Worm (Caenorhabditis elegans) whole organism, L2 larva: ENCODE results near the gene F08F8.6.

Source experiments
- C34F6.9 ChIP-seq: fragments of 150-350 bp; optimal IDR thresholded peaks from 2 replicates; lab custom pipeline; 2014; ENCODE audit warnings: missing biosample characterization, missing genetic modification characterization
- F13H6.1 ChIP-seq: sonication (generic microtip); optimal IDR thresholded peaks from 2 replicates; lab custom pipeline; 2016; ENCODE audit warnings: missing genetic modification characterization, missing compliant biosample characterization
- R02D3.7 ChIP-seq: fragments of 150-350 bp; optimal IDR thresholded peaks from 2 replicates; lab custom pipeline; 2014; ENCODE audit warnings: missing biosample characterization, missing genetic modification characterization
- Y55F3AM.14 ChIP-seq: fragments of 200-800 bp; sonication (Bioruptor generic); optimal IDR thresholded peaks from 2 replicates; lab custom pipeline; 2018; ENCODE audit warnings: mild to moderate bottlenecking, missing genetic modification characterization, missing compliant biosample characterization
- ZK546.5 ChIP-seq: sonication (generic microtip); optimal IDR thresholded peaks from 2 replicates; lab custom pipeline; 2017; ENCODE audit warnings: missing biosample characterization, missing genetic modification characterization
- alr-1 ChIP-seq: fragments of 150-350 bp; optimal IDR thresholded peaks from 2 replicates; lab custom pipeline; 2014; ENCODE audit warnings: missing biosample characterization, missing genetic modification characterization
- aly-2 ChIP-seq: fragments of 150-350 bp; optimal IDR thresholded peaks from 2 replicates; lab custom pipeline; 2014; ENCODE audit warnings: missing biosample characterization, missing genetic modification characterization
- ama-1 ChIP-seq: fragments of 150-350 bp; optimal IDR thresholded peaks from 2 replicates; lab custom pipeline; 2018; ENCODE audit warnings: inconsistent platforms
- blmp-1 ChIP-seq: sonication (generic microtip); optimal IDR thresholded peaks from 2 replicates; lab custom pipeline; 2017; ENCODE audit warnings: missing genetic modification characterization, mild to moderate bottlenecking, missing compliant biosample characterization, antibody characterized with exemption, moderate library complexity; ENCODE audit not compliant: insufficient read depth
- ceh-16 ChIP-seq: fragments of 150-350 bp; optimal IDR thresholded peaks from 2 replicates; lab custom pipeline; 2014; ENCODE audit warnings: missing biosample characterization, missing genetic modification characterization
- crh-2 ChIP-seq: sonication (generic microtip); optimal IDR thresholded peaks from 2 replicates; lab custom pipeline; 2017; ENCODE audit warnings: missing biosample characterization, missing genetic modification characterization
- dmd-4 ChIP-seq: sonication (generic microtip); optimal IDR thresholded peaks from 2 replicates; lab custom pipeline; 2017; ENCODE audit warnings: missing biosample characterization, missing genetic modification characterization
- egl-27 ChIP-seq: sonication (generic microtip); optimal IDR thresholded peaks from 3 replicates; lab custom pipeline; 2017; ENCODE audit warnings: missing biosample characterization, missing genetic modification reagents, missing genetic modification characterization
- elt-1 ChIP-seq: fragments of 150-350 bp; optimal IDR thresholded peaks from 2 replicates; lab custom pipeline; 2014; ENCODE audit warnings: missing biosample characterization, missing genetic modification characterization
- elt-3 ChIP-seq: sonication (generic microtip); optimal IDR thresholded peaks from 2 replicates; lab custom pipeline; 2017; ENCODE audit warnings: missing biosample characterization, missing genetic modification characterization
- fos-1 ChIP-seq: fragments of 150-350 bp; optimal IDR thresholded peaks from 2 replicates; lab custom pipeline; 2014; ENCODE audit warnings: missing biosample characterization, missing genetic modification characterization
- gmeb-1 ChIP-seq: fragments of 150-350 bp; optimal IDR thresholded peaks from 2 replicates; lab custom pipeline; 2014; ENCODE audit warnings: missing biosample characterization, missing genetic modification characterization
- lin-13 ChIP-seq: fragments of 150-350 bp; optimal IDR thresholded peaks from 2 replicates; lab custom pipeline; 2014; ENCODE audit warnings: missing biosample characterization, missing genetic modification reagents, missing genetic modification characterization
- lin-39 ChIP-seq: fragments of 150-350 bp; optimal IDR thresholded peaks from 2 replicates; lab custom pipeline; 2014; ENCODE audit warnings: missing biosample characterization, missing genetic modification reagents, missing genetic modification characterization
- lsy-2 ChIP-seq, 2 experiments: fragments of 150-350 bp in 1 of 2; sonication (generic microtip) in 1 of 2; optimal IDR thresholded peaks; 2 replicates each; lab custom pipeline; 2014 to 2017; ENCODE audit warnings: missing biosample characterization in 2 of 2, missing genetic modification characterization in 2 of 2
- mab-5 ChIP-seq: fragments of 150-350 bp; optimal IDR thresholded peaks from 2 replicates; lab custom pipeline; 2014; ENCODE audit warnings: missing biosample characterization, missing genetic modification characterization
- mbf-1 ChIP-seq: sonication (generic microtip); optimal IDR thresholded peaks from 2 replicates; lab custom pipeline; 2017; ENCODE audit warnings: missing biosample characterization, missing genetic modification characterization
- mdl-1 ChIP-seq, 2 experiments: fragments of 150-350 bp in 1 of 2; sonication (generic microtip) in 1 of 2; optimal IDR thresholded peaks; 2 replicates each; lab custom pipeline; 2017; ENCODE audit warnings: missing biosample characterization in 2 of 2, missing genetic modification characterization in 2 of 2
- nhr-10 ChIP-seq: sonication (generic microtip); optimal IDR thresholded peaks from 2 replicates; lab custom pipeline; 2017; ENCODE audit warnings: missing biosample characterization, missing genetic modification characterization
- nhr-11 ChIP-seq: fragments of 150-350 bp; optimal IDR thresholded peaks from 2 replicates; lab custom pipeline; 2014; ENCODE audit warnings: missing biosample characterization, missing genetic modification characterization
- nhr-129 ChIP-seq: fragments of 150-350 bp; optimal IDR thresholded peaks from 2 replicates; lab custom pipeline; 2014; ENCODE audit warnings: missing biosample characterization, missing genetic modification characterization
- nhr-21 ChIP-seq: fragments of 150-350 bp; optimal IDR thresholded peaks from 2 replicates; lab custom pipeline; 2014; ENCODE audit warnings: missing biosample characterization, missing genetic modification characterization
- nhr-23 ChIP-seq: fragments of 150-350 bp; optimal IDR thresholded peaks from 2 replicates; lab custom pipeline; 2014; ENCODE audit warnings: missing biosample characterization, missing genetic modification reagents, missing genetic modification characterization
- nhr-237 ChIP-seq: fragments of 150-350 bp; optimal IDR thresholded peaks from 2 replicates; lab custom pipeline; 2014; ENCODE audit warnings: missing biosample characterization, missing genetic modification characterization
- nhr-25 ChIP-seq: fragments of 150-350 bp; sonication (generic microtip); optimal IDR thresholded peaks from 3 replicates; lab custom pipeline; 2014; ENCODE audit warnings: missing biosample characterization, missing genetic modification characterization
- nhr-6 ChIP-seq: fragments of 150-350 bp; optimal IDR thresholded peaks from 2 replicates; lab custom pipeline; 2014; ENCODE audit warnings: missing biosample characterization, missing genetic modification characterization
- peb-1 ChIP-seq: fragments of 150-350 bp; optimal IDR thresholded peaks from 2 replicates; lab custom pipeline; 2014; ENCODE audit warnings: missing biosample characterization, missing genetic modification characterization
- sem-4 ChIP-seq: fragments of 150-350 bp; optimal IDR thresholded peaks from 2 replicates; lab custom pipeline; 2014; ENCODE audit warnings: missing biosample characterization, missing genetic modification reagents, missing genetic modification characterization
- skn-1 ChIP-seq: sonication (generic microtip); optimal IDR thresholded peaks from 2 replicates; lab custom pipeline; 2017; ENCODE audit warnings: missing biosample characterization, missing genetic modification characterization
- sma-3 ChIP-seq: sonication (generic microtip); optimal IDR thresholded peaks from 2 replicates; lab custom pipeline; 2016; ENCODE audit warnings: missing genetic modification reagents, missing genetic modification characterization, missing compliant biosample characterization
- sma-9 ChIP-seq, 2 experiments: fragments of 150-350 bp in 1 of 2; sonication (generic microtip) in 1 of 2; optimal IDR thresholded peaks; 2 replicates each; lab custom pipeline; 2014 to 2016; ENCODE audit warnings: missing genetic modification characterization in 2 of 2, mild to moderate bottlenecking in 1 of 2, missing biosample characterization in 1 of 2, missing compliant biosample characterization in 1 of 2, missing genetic modification reagents in 1 of 2, moderate library complexity in 1 of 2
- snpc-4 ChIP-seq: fragments of 150-350 bp; optimal IDR thresholded peaks from 2 replicates; lab custom pipeline; 2014; ENCODE audit warnings: missing biosample characterization, missing genetic modification characterization
- unc-39 ChIP-seq: fragments of 150-350 bp; optimal IDR thresholded peaks from 2 replicates; lab custom pipeline; 2014; ENCODE audit warnings: missing biosample characterization, missing genetic modification characterization
- unc-55 ChIP-seq: fragments of 150-350 bp; sonication (generic microtip); optimal IDR thresholded peaks from 3 replicates; lab custom pipeline; 2014; ENCODE audit warnings: missing biosample characterization, missing genetic modification reagents, missing genetic modification characterization
- unc-62 ChIP-seq: fragments of 150-350 bp; optimal IDR thresholded peaks from 2 replicates; lab custom pipeline; 2014; ENCODE audit warnings: missing biosample characterization, missing genetic modification reagents, missing genetic modification characterization
- zag-1 ChIP-seq: fragments of 150-350 bp; optimal IDR thresholded peaks from 2 replicates; lab custom pipeline; 2014; ENCODE audit warnings: missing biosample characterization, missing genetic modification characterization
- ztf-1 ChIP-seq: fragments of 200-800 bp; sonication (Bioruptor generic); conservative IDR thresholded peaks from 2 replicates; pipeline ENCODE4 v1.3.6; 2022; ENCODE audit warnings: missing genetic modification characterization, missing compliant biosample characterization
- ztf-11 ChIP-seq: sonication (generic microtip); optimal IDR thresholded peaks from 2 replicates; lab custom pipeline; 2017; ENCODE audit warnings: missing biosample characterization, missing genetic modification characterization
- ztf-4 ChIP-seq: fragments of 150-350 bp; optimal IDR thresholded peaks from 2 replicates; lab custom pipeline; 2014; ENCODE audit warnings: missing biosample characterization, missing genetic modification characterization

Gene F08F8.6

DNA sequence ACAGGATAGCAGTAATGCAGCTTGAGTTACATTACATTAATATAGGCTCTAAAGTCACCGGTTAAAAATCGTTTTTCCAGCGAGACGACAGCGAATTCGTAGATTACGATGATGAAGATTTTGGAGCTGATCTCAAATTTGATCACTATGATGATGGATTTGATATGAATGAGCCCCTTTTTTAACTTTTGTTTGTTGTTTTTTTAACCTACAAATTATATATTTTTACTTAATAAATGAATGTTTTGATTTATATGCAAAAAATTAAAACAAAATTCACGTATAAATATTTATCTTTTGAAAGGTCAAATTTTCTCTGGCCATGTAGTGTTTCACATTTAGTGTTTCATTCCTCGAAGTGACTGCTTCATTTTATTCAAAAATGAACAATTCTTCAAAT, at the start of gene F08F8.6:
Gene F08F8.6 (plus strand): TSS at position 301 of the 400 bp plus-strand sequence.
- TF ChIP-seq fos-1 (tag; lab: Kevin White, UChicago) = no peak
- no peak for TF ChIP-seq dmd-4
- no peak for TF ChIP-seq gmeb-1
- no peak for TF ChIP-seq nhr-23
- no peak for TF ChIP-seq C34F6.9 (tag; lab: Kevin White, UChicago)
- no peak for TF ChIP-seq nhr-25
- TF ChIP-seq ztf-1 (GFP tag; lab: Robert Waterston, UW) = no peak
- TF ChIP-seq ztf-11 = no peak

DNA sequence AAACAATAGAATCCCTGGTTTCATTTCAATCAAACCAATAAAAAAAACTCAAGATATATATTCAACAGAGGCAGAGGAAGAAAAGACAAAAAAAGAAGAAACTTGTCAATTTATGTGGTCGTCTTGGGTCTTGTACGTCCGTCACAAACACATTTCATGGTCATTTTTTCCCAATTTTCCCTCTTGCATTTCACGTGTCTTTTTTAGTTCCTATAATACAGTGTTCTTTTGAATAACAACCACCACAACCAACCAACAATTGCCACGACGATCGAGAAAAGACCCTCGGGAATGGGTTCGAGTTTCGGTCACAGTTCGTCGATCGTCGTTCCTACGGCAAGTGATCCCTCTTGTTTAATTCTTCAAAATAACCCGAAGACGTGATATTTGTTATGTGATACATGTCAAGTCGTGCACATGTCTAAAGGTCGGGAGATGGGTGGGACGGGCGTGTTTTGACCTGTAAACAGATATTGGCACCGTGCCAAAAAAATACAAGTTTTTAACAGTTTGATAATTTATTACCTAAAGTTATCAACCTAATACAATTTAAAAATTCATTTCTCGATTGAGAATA, 47.3 kb upstream of the F08F8.6 start:
- TF ChIP-seq crh-2 (tag; lab: Kevin White, UChicago) = peak; percentile 56
- TF ChIP-seq ZK546.5 (tag; lab: Kevin White, UChicago) = no peak
- TF ChIP-seq blmp-1 = peak; percentile 7
- TF ChIP-seq unc-55 = no peak
- peak; percentile 69 for TF ChIP-seq nhr-25
- TF ChIP-seq lsy-2 (tag; optimal IDR thresholded peaks at IDR 0.05; lab: Kevin White, UChicago) = peak in 1 of 2 experiments; percentile 13
- TF ChIP-seq lin-39 (tag; lab: Kevin White, UChicago) = no peak
- TF ChIP-seq sem-4 (tag; lab: Kevin White, UChicago) = peak; percentile 52
- TF ChIP-seq nhr-21 (tag; lab: Kevin White, UChicago) = no peak

- TF ChIP-seq ama-1 (lab: Kevin White, UChicago) (no peak), ZK546.5 (tag; lab: Kevin White, UChicago) (no peak), lin-13 (GFP tag; lab: Kevin White, UChicago) (no peak), nhr-25 (peak; percentile 52), alr-1 (tag; lab: Kevin White, UChicago) (no peak), F13H6.1 (no peak), aly-2 (tag; lab: Kevin White, UChicago) (no peak), dmd-4 (no peak), nhr-6 (no peak), lin-39 (tag; lab: Kevin White, UChicago) (no peak), Y55F3AM.14 (GFP tag; lab: Kevin White, UChicago) (no peak), ztf-11 (no peak), nhr-23 (no peak), egl-27 (tag; lab: Kevin White, UChicago) (no peak), elt-3 (tag; lab: Kevin White, UChicago) (no peak), ceh-16 (tag; lab: Kevin White, UChicago) (peak; percentile 7), unc-39 (tag; lab: Kevin White, UChicago) (no peak), fos-1 (tag; lab: Kevin White, UChicago) (no peak), C34F6.9 (tag; lab: Kevin White, UChicago) (no peak), blmp-1 (peak; percentile 16), unc-55 (no peak), nhr-129 (tag; lab: Kevin White, UChicago) (no peak), nhr-11 (no peak), sma-3 (GFP tag; lab: Kevin White, UChicago) (peak; percentile 45), snpc-4 (tag; lab: Kevin White, UChicago) (no peak), mab-5 (no peak), zag-1 (no peak), crh-2 (tag; lab: Kevin White, UChicago) (peak; percentile 3), unc-62 (no peak), gmeb-1 (no peak), mbf-1 (tag; lab: Kevin White, UChicago) (no peak), peb-1 (tag; lab: Kevin White, UChicago) (no peak), R02D3.7 (tag; lab: Kevin White, UChicago) (no peak), sma-9 (GFP tag; optimal IDR thresholded peaks at IDR 0.05; lab: Kevin White, UChicago) (peak; percentile 71), sma-9 (tag; optimal IDR thresholded peaks at IDR 0.05; lab: Kevin White, UChicago) (no peak), skn-1 (tag; lab: Kevin White, UChicago) (no peak), elt-1 (tag; lab: Kevin White, UChicago) (no peak), nhr-10 (peak; percentile 28), sem-4 (tag; lab: Kevin White, UChicago) (no peak), mdl-1 (tag; optimal IDR thresholded peaks at IDR 0.05; lab: Kevin White, UChicago) (no peak), ztf-4 (tag; lab: Kevin White, UChicago) (no peak), nhr-237 (tag; lab: Kevin White, UChicago) (no peak), nhr-21 (tag; lab: Kevin White, UChicago) (peak; percentile 10)
These were observed 46.3 kb upstream of the F08F8.6 start for ce11 chrIII:7297045-7297680.
